Worm (Caenorhabditis elegans) whole organism, L4 larva: ENCODE measurements around the gene K12H4.5.
A peak's percentile ranks its signal among the peaks of the same experiment; 100 is the strongest.

Experiments
- D1046.2 ChIP-seq: fragments of 200-800 bp; sonication (Bioruptor generic); IDR thresholded peaks from 2 replicates; pipeline ENCODE4 v1.3.6; 2022; ENCODE audit warnings: missing genetic modification characterization, missing compliant biosample characterization
- T20F7.1 ChIP-seq: fragments of 200-800 bp; sonication (Bioruptor generic); optimal IDR thresholded peaks from 2 replicates; lab custom pipeline; 2018; ENCODE audit warnings: mild to moderate bottlenecking, missing genetic modification characterization, missing compliant biosample characterization
- Y105C5A.15 ChIP-seq: fragments of 200-800 bp; sonication (Bioruptor generic); IDR thresholded peaks from 2 replicates; pipeline ENCODE4 v1.3.6; 2022; ENCODE audit warnings: missing genetic modification characterization, missing compliant biosample characterization
- ZK546.5 ChIP-seq, 2 experiments: sonication (generic microtip); optimal IDR thresholded peaks; 2 replicates each; lab custom pipeline; 2017; ENCODE audit warnings: missing biosample characterization in 2 of 2, missing genetic modification characterization in 2 of 2
- aha-1 ChIP-seq: fragments of 150-350 bp; peaks from one replicate; lab custom pipeline; 2014; ENCODE audit warnings: missing biosample characterization, missing genetic modification characterization
- aly-2 ChIP-seq: sonication (generic microtip); optimal IDR thresholded peaks from 2 replicates; lab custom pipeline; 2018; ENCODE audit warnings: missing biosample characterization, missing genetic modification characterization
- arid-1 ChIP-seq: fragments of 200-800 bp; sonication (Bioruptor generic); conservative IDR thresholded peaks from 2 replicates; pipeline ENCODE4 v1.3.6; 2022; ENCODE audit warnings: missing genetic modification reagents, missing genetic modification characterization, missing compliant biosample characterization
- attf-4 ChIP-seq: sonication (generic microtip); optimal IDR thresholded peaks from 3 replicates; lab custom pipeline; 2017; ENCODE audit warnings: missing biosample characterization, missing genetic modification characterization
- ceh-82 ChIP-seq: sonication (generic microtip); optimal IDR thresholded peaks from 2 replicates; lab custom pipeline; 2017; ENCODE audit warnings: missing biosample characterization, missing genetic modification characterization
- ces-1 ChIP-seq: fragments of 150-350 bp; sonication (generic microtip); optimal IDR thresholded peaks from 4 replicates; lab custom pipeline; 2014; ENCODE audit warnings: missing biosample characterization, missing genetic modification reagents, missing genetic modification characterization
- daf-16 ChIP-seq, 3 experiments: sonication (generic microtip); optimal IDR thresholded peaks; 2 replicates each; lab custom pipeline; 2016 to 2017; ENCODE audit warnings: missing genetic modification characterization in 3 of 3, missing genetic modification reagents in 3 of 3, mild to moderate bottlenecking in 2 of 3, missing compliant biosample characterization in 2 of 3, missing biosample characterization in 1 of 3, moderate library complexity in 1 of 3
- dmd-6 ChIP-seq: fragments of 200-800 bp; sonication (Bioruptor generic); IDR thresholded peaks from 2 replicates; pipeline ENCODE4 v1.3.6; 2022; ENCODE audit warnings: missing genetic modification reagents, missing genetic modification characterization, missing compliant biosample characterization
- dpl-1 ChIP-seq: fragments of 150-350 bp; optimal IDR thresholded peaks from 2 replicates; lab custom pipeline; 2014; ENCODE audit warnings: missing biosample characterization, missing genetic modification reagents, missing genetic modification characterization
- duxl-1 ChIP-seq: sonication (generic microtip); optimal IDR thresholded peaks from 2 replicates; lab custom pipeline; 2016; ENCODE audit warnings: mild to moderate bottlenecking, missing genetic modification characterization, moderate library complexity, missing compliant biosample characterization; ENCODE audit not compliant: poor library complexity
- dve-1 ChIP-seq: sonication (generic microtip); optimal IDR thresholded peaks from 2 replicates; lab custom pipeline; 2017; ENCODE audit warnings: antibody characterized with exemption, mild to moderate bottlenecking, missing genetic modification characterization, missing compliant biosample characterization; ENCODE audit not compliant: insufficient read depth
- egl-43 ChIP-seq: fragments of 200-800 bp; sonication (Bioruptor generic); IDR thresholded peaks from 2 replicates; pipeline ENCODE4 v1.3.6; 2022; ENCODE audit warnings: missing genetic modification reagents, missing genetic modification characterization, missing compliant biosample characterization
- fkh-10 ChIP-seq: fragments of 150-350 bp; optimal IDR thresholded peaks from 2 replicates; lab custom pipeline; 2014; ENCODE audit warnings: missing biosample characterization, missing genetic modification reagents, missing genetic modification characterization
- hlh-11 ChIP-seq: fragments of 200-800 bp; sonication (Bioruptor generic); optimal IDR thresholded peaks from 2 replicates; lab custom pipeline; 2018; ENCODE audit warnings: mild to moderate bottlenecking, missing genetic modification characterization, missing compliant biosample characterization
- hlh-30 ChIP-seq: sonication (generic microtip); optimal IDR thresholded peaks from 2 replicates; lab custom pipeline; 2017; ENCODE audit warnings: antibody characterized with exemption, mild to moderate bottlenecking, missing genetic modification characterization, missing compliant biosample characterization; ENCODE audit not compliant: insufficient read depth
- hmg-1.1 ChIP-seq: fragments of 200-800 bp; sonication (Bioruptor generic); IDR thresholded peaks from 2 replicates; pipeline ENCODE4 v1.3.6; 2022; ENCODE audit warnings: missing genetic modification reagents, missing genetic modification characterization, missing compliant biosample characterization
- lin-38 ChIP-seq: fragments of 200-800 bp; sonication (Bioruptor generic); IDR thresholded peaks from 2 replicates; pipeline ENCODE4 v1.3.6; 2022; ENCODE audit warnings: missing genetic modification reagents, missing genetic modification characterization, missing compliant biosample characterization
- lir-3 ChIP-seq: sonication (generic microtip); optimal IDR thresholded peaks from 2 replicates; lab custom pipeline; 2016; ENCODE audit warnings: mild to moderate bottlenecking, missing genetic modification characterization, missing compliant biosample characterization
- lsy-2 ChIP-seq, 2 experiments: fragments of 150-350 bp in 1 of 2; sonication (generic microtip) in 1 of 2; optimal IDR thresholded peaks; 2 replicates each; lab custom pipeline; 2014 to 2017; ENCODE audit warnings: missing biosample characterization in 2 of 2, missing genetic modification characterization in 2 of 2
- mep-1 ChIP-seq: fragments of 150-350 bp; sonication (generic microtip); optimal IDR thresholded peaks from 3 replicates; lab custom pipeline; 2014; ENCODE audit warnings: missing biosample characterization, missing genetic modification characterization
- mes-2 ChIP-seq: sonication (generic microtip); optimal IDR thresholded peaks from 2 replicates; lab custom pipeline; 2016; ENCODE audit warnings: missing genotype, mild to moderate bottlenecking, missing genetic modification characterization, missing compliant biosample characterization; ENCODE audit not compliant: poor library complexity, severe bottlenecking
- nhr-11 ChIP-seq: fragments of 150-350 bp; optimal IDR thresholded peaks from 2 replicates; lab custom pipeline; 2014; ENCODE audit warnings: missing biosample characterization, missing genetic modification characterization
- nhr-111 ChIP-seq: fragments of 200-800 bp; sonication (Bioruptor generic); optimal IDR thresholded peaks from 2 replicates; lab custom pipeline; 2018; ENCODE audit warnings: mild to moderate bottlenecking, missing genetic modification characterization, missing compliant biosample characterization
- nhr-28 ChIP-seq: fragments of 150-350 bp; optimal IDR thresholded peaks from 2 replicates; lab custom pipeline; 2014; ENCODE audit warnings: missing biosample characterization, missing genetic modification characterization
- nhr-42 ChIP-seq: fragments of 200-800 bp; sonication (Bioruptor generic); IDR thresholded peaks from 2 replicates; pipeline ENCODE4 v1.3.6; 2022; ENCODE audit warnings: missing genetic modification characterization, missing compliant biosample characterization
- nhr-48 ChIP-seq: sonication (generic microtip); optimal IDR thresholded peaks from 2 replicates; lab custom pipeline; 2016; ENCODE audit warnings: mild to moderate bottlenecking, missing genetic modification characterization, missing compliant biosample characterization
- nhr-6 ChIP-seq: fragments of 150-350 bp; optimal IDR thresholded peaks from 2 replicates; lab custom pipeline; 2014; ENCODE audit warnings: missing biosample characterization, missing genetic modification characterization
- nhr-77 ChIP-seq: fragments of 150-350 bp; optimal IDR thresholded peaks from 2 replicates; lab custom pipeline; 2014; ENCODE audit warnings: missing biosample characterization, missing genetic modification characterization
- pha-4 ChIP-seq, 2 experiments: fragments of 150-350 bp in 1 of 2; fragments of 200-800 bp in 1 of 2; sonication (Bioruptor generic) in 1 of 2; IDR thresholded peaks in 1 of 2; optimal IDR thresholded peaks in 1 of 2; 2 replicates each; pipeline versions ENCODE4 v1.3.6 to Lab custom; 2014 to 2022; ENCODE audit warnings: missing genetic modification characterization in 2 of 2, missing genetic modification reagents in 2 of 2, missing biosample characterization in 1 of 2, missing compliant biosample characterization in 1 of 2
- pqm-1 ChIP-seq: sonication (generic microtip); optimal IDR thresholded peaks from 2 replicates; lab custom pipeline; 2017; ENCODE audit warnings: missing biosample characterization, missing genetic modification characterization
- rbr-2 ChIP-seq: sonication (generic microtip); optimal IDR thresholded peaks from 2 replicates; lab custom pipeline; 2016; ENCODE audit warnings: missing genotype, missing genetic modification characterization, missing compliant biosample characterization
- set-16 ChIP-seq: fragments of 200-800 bp; sonication (Bioruptor generic); IDR thresholded peaks from 2 replicates; pipeline ENCODE4 v1.3.6; 2022; ENCODE audit warnings: missing genetic modification reagents, missing genetic modification characterization, missing compliant biosample characterization
- unc-39 ChIP-seq: sonication (generic microtip); optimal IDR thresholded peaks from 2 replicates; lab custom pipeline; 2017; ENCODE audit warnings: missing biosample characterization, missing genetic modification characterization
- zfp-2 ChIP-seq: sonication (generic microtip); optimal IDR thresholded peaks from 2 replicates; lab custom pipeline; 2016; ENCODE audit warnings: mild to moderate bottlenecking, missing genetic modification characterization, missing compliant biosample characterization
- zip-2 ChIP-seq: fragments of 150-350 bp; optimal IDR thresholded peaks from 2 replicates; lab custom pipeline; 2014; ENCODE audit warnings: missing biosample characterization, missing genetic modification characterization
- ztf-11 ChIP-seq: fragments of 150-350 bp; optimal IDR thresholded peaks from 2 replicates; lab custom pipeline; 2014; ENCODE audit warnings: missing biosample characterization, missing genetic modification characterization

K12H4.5 gene

ce11 chrIII:8091408-8091807, 47.1 kb downstream of the K12H4.5 start, which contains the start of gene idi-1:
Gene idi-1 (plus strand): TSS chrIII:8091708.
- no peak for TF ChIP-seq zfp-2
- TF ChIP-seq egl-43: no peak
- TF ChIP-seq ceh-82 (tag; lab: Kevin White, UChicago): no peak
- no peak for TF ChIP-seq Y105C5A.15 (GFP tag; lab: Robert Waterston, UW)
- TF ChIP-seq pha-4 (GFP tag; IDR thresholded peaks at IDR 0.05; lab: Robert Waterston, UW): no peak
- no peak for TF ChIP-seq pha-4 (tag; optimal IDR thresholded peaks at IDR 0.05; lab: Kevin White, UChicago)
- no peak for TF ChIP-seq ZK546.5 (tag; optimal IDR thresholded peaks at IDR 0.05; lab: Kevin White, UChicago)
- no peak for TF ChIP-seq unc-39
- no peak for TF ChIP-seq nhr-111 (GFP tag; lab: Kevin White, UChicago)
- no peak for TF ChIP-seq attf-4 (tag; lab: Kevin White, UChicago)

DNA sequence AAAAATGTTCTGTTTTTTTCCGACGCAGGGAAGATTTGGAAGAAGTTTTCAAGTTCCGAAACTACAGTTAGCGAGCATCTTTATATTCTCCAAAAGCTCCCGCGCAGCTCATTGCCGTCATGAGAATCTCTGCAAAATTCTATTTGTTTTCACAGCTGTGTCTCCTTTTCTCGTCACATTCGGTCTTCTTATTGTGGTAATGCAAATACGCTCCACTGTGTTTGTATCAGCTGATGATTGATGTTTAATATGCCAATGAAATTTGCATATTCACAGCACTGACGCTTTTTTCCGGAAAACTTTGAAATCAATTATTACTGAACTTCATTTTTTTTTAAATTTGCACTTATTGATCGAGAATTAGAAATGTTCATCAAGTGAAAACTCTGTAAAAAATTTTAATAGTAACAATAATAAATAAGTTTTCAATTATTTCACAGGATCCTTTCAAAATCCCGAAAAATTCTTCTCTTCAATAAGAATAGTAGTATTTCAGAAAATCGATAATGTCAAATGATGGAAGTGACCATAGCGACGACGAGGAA, 48.9 kb downstream of the K12H4.5 start, which contains the start of gene K06H7.2:
TSS of gene K06H7.2 (plus strand) at position 495 of the 545 bp plus-strand sequence.
- TF ChIP-seq ces-1 (GFP tag; lab: Kevin White, UChicago) (no peak), nhr-77 (tag; lab: Kevin White, UChicago) (peak; percentile 70), ZK546.5 (tag; optimal IDR thresholded peaks at IDR 0.05; lab: Kevin White, UChicago) (no peak), ztf-11 (tag; lab: Kevin White, UChicago) (no peak), pha-4 (GFP tag; IDR thresholded peaks at IDR 0.05; lab: Robert Waterston, UW) (no peak), pha-4 (tag; optimal IDR thresholded peaks at IDR 0.05; lab: Kevin White, UChicago) (peak; percentile 20), lir-3 (tag; lab: Kevin White, UChicago) (no peak), D1046.2 (GFP tag; lab: Robert Waterston, UW) (no peak), nhr-28 (tag; lab: Kevin White, UChicago) (peak; percentile 43), lsy-2 (tag; optimal IDR thresholded peaks at IDR 0.05; lab: Kevin White, UChicago) (peak; percentile 18 to 90), hlh-11 (tag; lab: Kevin White, UChicago) (peak; percentile 89), dmd-6 (GFP tag; lab: Robert Waterston, UW) (0 out of 2 replicates have a peak, but pooled peaks have one; percentile 16), mep-1 (tag; lab: Kevin White, UChicago) (peak; percentile 72), egl-43 (no peak), hmg-1.1 (GFP tag; lab: Robert Waterston, UW) (0 out of 2 replicates have a peak, but pooled peaks have one; percentile 25), pqm-1 (tag; lab: Kevin White, UChicago) (peak; percentile 31), nhr-48 (tag; lab: Kevin White, UChicago) (no peak), nhr-11 (tag; lab: Kevin White, UChicago) (no peak), rbr-2 (tag; lab: Kevin White, UChicago) (peak; percentile 35), duxl-1 (tag; lab: Kevin White, UChicago) (no peak), set-16 (GFP tag; lab: Robert Waterston, UW) (no peak), fkh-10 (GFP tag; lab: Kevin White, UChicago) (peak; percentile 32), hlh-30 (tag; lab: Kevin White, UChicago) (peak; percentile 94), arid-1 (no peak), nhr-42 (GFP tag; lab: Robert Waterston, UW) (no peak), T20F7.1 (GFP tag; lab: Kevin White, UChicago) (peak; percentile 39), aly-2 (tag; lab: Kevin White, UChicago) (no peak), aha-1 (tag; lab: Kevin White, UChicago) (peak; percentile 57), lin-38 (peak; percentile 87), zip-2 (tag; lab: Kevin White, UChicago) (no peak), mes-2 (tag; lab: Kevin White, UChicago) (peak; percentile 72), nhr-6 (tag; lab: Kevin White, UChicago) (peak; percentile 50), dve-1 (tag; lab: Kevin White, UChicago) (peak; percentile 63), daf-16 (GFP tag; optimal IDR thresholded peaks at IDR 0.05; lab: Kevin White, UChicago) (no peak), daf-16 (tag; optimal IDR thresholded peaks at IDR 0.05; lab: Kevin White, UChicago) (peak; percentile 9), dpl-1 (GFP tag; lab: Kevin White, UChicago) (peak; percentile 58)
